Fruit fly (Drosophila melanogaster) whole organism, larva: ENCODE measurements around the gene CG33322.

ENCODE experiments used
- noc ChIP-seq: fragments of 200-800 bp; sonication (Bioruptor generic); optimal IDR thresholded peaks from 3 replicates; lab custom pipeline; 2019; ENCODE audit warnings: missing biosample characterization, mild to moderate bottlenecking, missing genetic modification characterization, moderate library complexity

CG33322 gene

DNA sequence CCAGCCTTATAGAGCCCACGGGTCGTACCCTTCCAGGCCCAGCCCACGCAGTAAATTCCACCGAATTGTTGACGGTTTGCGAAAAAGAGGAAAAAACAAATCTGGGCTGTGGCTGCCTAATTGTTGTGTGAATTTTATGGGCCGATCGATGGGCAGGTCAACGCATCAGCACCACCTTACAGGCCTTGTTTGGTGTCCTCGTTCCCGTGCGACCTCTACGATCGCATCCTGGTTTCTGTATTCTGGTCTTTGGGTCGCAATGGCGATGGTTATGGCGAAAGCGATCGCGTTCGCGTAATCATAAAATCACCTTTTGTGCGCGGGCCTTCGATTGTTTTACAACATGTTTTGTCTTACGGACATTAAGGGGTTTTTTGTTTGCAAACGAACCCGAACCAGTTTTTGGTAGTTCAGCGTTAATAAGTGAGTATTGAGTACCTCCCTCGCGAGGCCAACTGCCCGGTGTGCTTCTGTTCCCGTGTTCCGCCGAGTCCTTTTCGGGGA lies 47.4 kb downstream of the CG33322 start:
- TF ChIP-seq noc (tag; lab: Kevin White, UChicago): no peak

DNA sequence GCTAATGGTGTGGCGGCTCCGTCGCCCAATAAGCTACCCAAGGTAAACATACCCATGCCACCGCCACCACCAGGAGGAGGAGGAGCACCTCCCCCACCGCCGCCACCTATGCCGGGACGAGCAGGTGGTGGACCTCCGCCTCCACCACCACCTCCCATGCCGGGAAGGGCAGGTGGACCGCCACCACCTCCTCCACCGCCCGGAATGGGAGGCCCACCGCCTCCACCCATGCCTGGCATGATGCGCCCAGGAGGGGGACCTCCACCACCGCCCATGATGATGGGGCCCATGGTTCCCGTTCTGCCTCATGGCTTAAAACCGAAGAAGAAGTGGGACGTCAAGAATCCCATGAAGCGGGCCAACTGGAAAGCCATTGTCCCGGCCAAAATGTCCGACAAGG lies 51.4 kb downstream of the CG33322 start:
- TF ChIP-seq noc (tag; lab: Kevin White, UChicago): no peak
